Worm (Caenorhabditis elegans): ENCODE measurements around the gene irld-29.
"Not testable (repeated sequence)": the region's sequence is repeated elsewhere in the genome, so short reads cannot be mapped to it uniquely, and the experiment has no call there.

Gene irld-29

DNA sequence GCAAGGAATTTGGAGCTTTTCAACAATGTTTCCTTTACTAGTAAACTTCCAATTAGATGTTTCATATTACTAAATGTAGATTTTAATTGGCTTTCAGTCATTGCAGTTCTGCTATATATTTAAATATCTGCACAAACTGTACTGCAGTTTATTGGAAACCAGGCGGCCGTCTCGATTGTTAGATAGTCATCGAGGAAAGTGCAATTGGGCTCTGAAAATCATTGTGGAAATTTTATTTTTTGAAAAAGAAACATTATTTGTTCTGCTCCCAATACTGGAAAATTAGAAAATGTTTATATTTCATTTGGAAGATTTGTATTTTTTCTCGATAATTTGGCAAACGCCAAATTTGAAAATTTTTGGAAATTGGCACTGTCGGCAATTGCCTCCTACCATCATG lies at the start of gene irld-29:
irld-29 (minus strand) TSS at position 101 of the 400 bp plus-strand sequence.
- no peak for TF ChIP-seq dao-5 (tag; optimal IDR thresholded peaks at IDR 0.05)
- TF ChIP-seq him-1 (tag; optimal IDR thresholded peaks at IDR 0.05) = no peak
- TF ChIP-seq W03F9.2 (tag; optimal IDR thresholded peaks at IDR 0.05) = no peak

DNA sequence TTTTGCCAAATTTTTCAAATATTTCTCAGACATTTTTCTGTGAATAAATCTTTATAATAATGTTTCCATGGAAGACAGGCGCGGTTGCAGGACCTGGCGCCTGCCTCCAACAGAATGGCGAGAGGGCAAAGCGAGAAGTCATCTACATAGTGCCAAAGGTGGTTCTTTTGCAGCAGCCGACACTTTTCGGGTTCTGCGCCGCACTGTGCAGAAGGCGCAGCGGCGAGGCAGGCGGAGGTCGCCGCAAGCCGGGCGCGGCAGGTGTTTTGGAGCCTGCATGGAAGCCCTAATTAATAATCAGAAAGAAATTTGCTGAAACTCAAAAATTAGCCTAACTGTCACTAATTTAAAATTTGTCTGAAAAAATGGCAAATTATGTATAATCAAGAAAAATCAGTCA lies 5.1 kb upstream of the irld-29 start:
- TF ChIP-seq dao-5 (tag; optimal IDR thresholded peaks at IDR 0.05) (no peak), W03F9.2 (tag; optimal IDR thresholded peaks at IDR 0.05) (no peak), him-1 (tag; optimal IDR thresholded peaks at IDR 0.05) (no peak)

DNA sequence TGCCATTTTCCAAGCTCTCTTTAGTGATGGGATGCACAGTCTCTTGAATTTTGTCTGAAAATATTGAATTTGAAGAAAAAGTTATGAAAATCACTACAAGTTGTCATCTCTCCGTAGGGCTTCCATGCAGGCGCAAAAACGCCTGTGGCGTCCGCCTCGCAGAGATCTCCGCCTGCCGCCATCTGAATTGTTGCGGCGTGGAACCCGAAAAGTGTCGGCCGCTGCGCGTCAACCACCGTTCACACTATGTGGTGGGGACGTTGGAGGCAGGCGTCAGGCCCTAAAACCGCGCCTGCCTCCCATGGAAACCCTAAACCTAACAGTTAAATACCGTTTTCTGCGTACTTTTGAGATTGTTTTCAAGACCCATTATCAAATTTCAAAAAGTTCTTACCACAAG lies 3.6 kb upstream of the irld-29 start:
- TF ChIP-seq dao-5 (tag; optimal IDR thresholded peaks at IDR 0.05) (no peak), him-1 (tag; optimal IDR thresholded peaks at IDR 0.05) (no peak), W03F9.2 (tag; optimal IDR thresholded peaks at IDR 0.05) (no peak)

DNA sequence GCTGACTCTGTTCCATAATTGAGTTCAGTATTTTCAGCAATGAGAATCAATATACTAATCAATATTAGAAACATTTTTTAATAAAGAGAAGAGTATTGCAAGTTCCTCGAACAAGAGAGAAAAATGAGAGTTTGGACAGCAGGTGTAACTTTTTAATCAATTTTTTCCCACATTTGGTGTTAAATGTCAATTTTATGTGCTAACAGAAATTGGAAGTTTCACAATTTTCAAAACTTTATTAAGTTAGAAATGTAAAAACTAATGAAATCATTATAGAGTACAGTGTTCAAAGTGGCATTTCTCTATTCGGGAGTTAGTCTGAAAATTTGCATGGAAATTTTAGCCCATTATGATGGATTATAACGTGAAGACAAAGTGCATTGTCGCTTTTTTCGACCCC lies 2.8 kb upstream of the irld-29 start, which contains the start of gene irld-30:
irld-30 (minus strand) TSS at position 101 of the 400 bp plus-strand sequence.
- TF ChIP-seq dao-5 (tag; optimal IDR thresholded peaks at IDR 0.05) = no peak
- no peak for TF ChIP-seq W03F9.2 (tag; optimal IDR thresholded peaks at IDR 0.05)
- TF ChIP-seq him-1 (tag; optimal IDR thresholded peaks at IDR 0.05) = no peak

ce11 chrV:2336151-2336550 lies 2.3 kb downstream of the irld-29 start, which contains the start of gene irld-28:
Gene irld-28 (minus strand): TSS chrV:2336251.
- no peak for TF ChIP-seq him-1 (tag; optimal IDR thresholded peaks at IDR 0.05)
- TF ChIP-seq dao-5 (tag; optimal IDR thresholded peaks at IDR 0.05) = no peak
- no peak for TF ChIP-seq W03F9.2 (tag; optimal IDR thresholded peaks at IDR 0.05)

DNA sequence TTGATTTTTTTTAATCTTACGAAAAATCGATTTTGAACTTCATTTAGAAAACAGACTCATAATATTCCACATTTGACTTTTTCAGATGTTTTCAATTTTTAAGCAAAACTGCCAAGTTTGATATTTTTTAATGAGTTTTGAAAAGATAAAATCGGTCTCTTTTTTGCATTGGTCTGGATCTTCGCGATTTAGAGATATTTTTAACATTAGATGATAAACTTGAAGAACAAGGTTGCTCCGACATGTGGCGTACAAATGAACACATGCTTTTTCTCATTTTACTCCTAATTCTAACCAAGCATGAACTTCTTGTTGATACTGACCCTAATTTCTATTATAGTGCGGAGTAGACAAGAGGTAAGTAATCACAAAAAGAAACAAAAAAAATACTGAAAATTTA lies 6.8 kb downstream of the irld-29 start, which contains the start of gene irld-32:
irld-32 (plus strand) TSS at position 301 of the 400 bp plus-strand sequence.
- not testable (repeated sequence) for TF ChIP-seq dao-5, him-1, W03F9.2 (tag; optimal IDR thresholded peaks at IDR 0.05)

ce11 chrV:2330129-2330528 lies 8.3 kb downstream of the irld-29 start, which contains the start of gene pud-1.1:
Gene pud-1.1 (plus strand): TSS chrV:2330429.
- not testable (repeated sequence) for TF ChIP-seq W03F9.2, him-1, dao-5 (tag; optimal IDR thresholded peaks at IDR 0.05)

DNA sequence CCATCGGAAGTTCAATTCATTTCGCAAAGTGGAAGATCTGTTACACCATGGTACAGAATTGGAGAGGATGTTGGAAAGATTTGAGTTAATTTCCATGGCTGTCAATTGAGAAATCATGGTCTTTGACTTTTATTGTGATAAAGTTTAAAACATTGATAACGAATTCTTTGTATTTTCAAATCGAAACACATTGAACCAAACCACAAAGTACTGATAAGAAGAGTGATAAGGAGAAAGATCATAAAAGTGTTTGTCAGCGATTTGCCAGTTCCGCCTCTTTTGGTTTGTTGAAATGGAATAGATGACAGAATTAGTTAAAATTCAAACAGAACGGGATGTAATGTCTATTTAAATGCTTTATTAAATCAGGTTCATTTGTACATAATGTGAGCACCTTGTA lies 11.3 kb downstream of the irld-29 start:
- no peak for TF ChIP-seq dao-5 (tag; optimal IDR thresholded peaks at IDR 0.05)
- no peak for TF ChIP-seq him-1 (tag; optimal IDR thresholded peaks at IDR 0.05)
- TF ChIP-seq W03F9.2 (tag; optimal IDR thresholded peaks at IDR 0.05) = no peak

DNA sequence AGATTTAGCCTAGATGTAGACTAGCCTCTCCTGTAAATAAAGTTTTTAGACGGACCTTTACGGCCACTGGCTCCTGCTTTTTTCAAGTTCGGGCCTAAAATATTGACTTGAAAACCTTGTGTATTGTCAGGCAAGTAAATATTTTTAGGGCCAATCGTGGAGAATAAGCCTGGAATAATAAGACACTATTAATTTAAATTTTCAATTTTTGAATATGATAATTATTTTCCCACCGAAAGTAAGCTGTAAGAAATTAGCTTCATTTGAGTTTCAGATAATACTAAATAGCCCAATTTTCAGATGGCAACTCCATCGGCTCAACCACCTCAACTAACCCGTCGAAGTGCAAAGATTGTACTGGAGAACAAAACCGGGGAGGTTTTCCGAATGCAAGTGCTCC lies 12.1 kb downstream of the irld-29 start, which contains the start of gene pud-4:
pud-4 (plus strand) TSS at position 301 of the 400 bp plus-strand sequence.
- TF ChIP-seq W03F9.2 (tag; optimal IDR thresholded peaks at IDR 0.05) = no peak
- no peak for TF ChIP-seq him-1 (tag; optimal IDR thresholded peaks at IDR 0.05)
- no peak for TF ChIP-seq dao-5 (tag; optimal IDR thresholded peaks at IDR 0.05)

ce11 chrV:2325052-2325451 lies 13.4 kb downstream of the irld-29 start, which contains the start of gene pud-3:
Gene pud-3 (minus strand): TSS chrV:2325152.
- TF ChIP-seq dao-5 (tag; optimal IDR thresholded peaks at IDR 0.05) (no peak), him-1 (tag; optimal IDR thresholded peaks at IDR 0.05) (no peak), W03F9.2 (tag; optimal IDR thresholded peaks at IDR 0.05) (no peak)

DNA sequence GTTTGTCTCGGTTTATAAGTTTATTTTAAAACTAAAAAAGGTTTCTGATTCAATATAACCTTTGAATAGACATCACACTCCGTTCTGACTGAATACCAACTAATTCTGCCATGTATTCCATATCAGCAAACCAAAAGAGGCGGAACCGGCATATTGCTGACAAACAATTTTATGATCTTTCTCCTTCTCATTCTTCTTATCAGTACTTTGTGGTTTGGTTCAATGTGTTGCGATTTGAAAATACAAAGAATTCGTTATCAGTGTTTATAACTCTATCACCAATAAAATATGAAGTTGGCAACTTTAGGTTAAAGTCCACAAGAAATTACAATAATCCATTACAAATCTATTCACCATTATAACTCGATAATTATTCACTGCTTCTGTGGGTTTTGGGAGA lies 14.2 kb downstream of the irld-29 start:
- no peak for TF ChIP-seq dao-5 (tag; optimal IDR thresholded peaks at IDR 0.05)
- TF ChIP-seq W03F9.2 (tag; optimal IDR thresholded peaks at IDR 0.05) = no peak

DNA sequence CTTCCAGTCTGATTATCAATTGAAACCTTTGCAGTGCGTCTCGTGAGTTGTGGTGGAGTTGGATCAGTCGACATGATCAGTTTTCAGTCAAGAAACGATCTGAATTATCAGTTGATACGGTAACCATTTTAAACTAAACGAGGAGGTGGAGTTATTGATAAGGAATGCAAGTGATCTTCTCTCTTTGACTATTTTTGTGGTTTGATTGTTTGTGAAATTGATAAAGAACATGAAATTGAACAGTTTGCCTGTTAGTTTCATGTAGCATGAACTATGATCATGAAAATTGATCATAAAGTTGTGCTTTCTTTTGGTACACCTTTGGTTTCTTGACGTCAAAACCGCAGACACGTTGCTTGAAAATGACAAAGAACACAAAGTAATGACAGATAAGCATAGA lies 16.0 kb downstream of the irld-29 start, which contains the start of gene pud-1.2:
pud-1.2 (minus strand) TSS at position 101 of the 400 bp plus-strand sequence.
- not testable (repeated sequence) for TF ChIP-seq W03F9.2, dao-5, him-1 (tag; optimal IDR thresholded peaks at IDR 0.05)

DNA sequence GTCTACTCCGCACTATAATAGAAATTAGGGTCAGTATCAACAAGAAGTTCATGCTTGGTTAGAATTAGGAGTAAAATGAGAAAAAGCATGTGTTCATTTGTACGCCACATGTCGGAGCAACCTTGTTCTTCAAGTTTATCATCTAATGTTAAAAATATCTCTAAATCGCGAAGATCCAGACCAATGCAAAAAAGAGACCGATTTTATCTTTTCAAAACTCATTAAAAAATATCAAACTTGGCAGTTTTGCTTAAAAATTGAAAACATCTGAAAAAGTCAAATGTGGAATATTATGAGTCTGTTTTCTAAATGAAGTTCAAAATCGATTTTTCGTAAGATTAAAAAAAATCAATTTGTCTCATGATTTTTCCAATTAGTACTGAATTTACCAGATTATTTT lies 17.4 kb downstream of the irld-29 start, which contains the start of gene Y19D10B.6:
Y19D10B.6 (minus strand) TSS at position 101 of the 400 bp plus-strand sequence.
- not testable (repeated sequence) for TF ChIP-seq him-1, dao-5, W03F9.2 (tag; optimal IDR thresholded peaks at IDR 0.05)

ce11 chrV:2308246-2308645 lies 30.2 kb downstream of the irld-29 start:
- no peak for TF ChIP-seq dao-5 (tag; optimal IDR thresholded peaks at IDR 0.05)
- TF ChIP-seq him-1 (tag; optimal IDR thresholded peaks at IDR 0.05) = no peak
- no peak for TF ChIP-seq W03F9.2 (tag; optimal IDR thresholded peaks at IDR 0.05)

ce11 chrV:2306383-2306782 lies 32.1 kb downstream of the irld-29 start:
- TF ChIP-seq him-1 (tag; optimal IDR thresholded peaks at IDR 0.05) (no peak), W03F9.2 (tag; optimal IDR thresholded peaks at IDR 0.05) (no peak), dao-5 (tag; optimal IDR thresholded peaks at IDR 0.05) (no peak)
